Worm (Caenorhabditis elegans) whole organism, late embryonic: ENCODE results near the gene npp-22.

Source experiments
- F13H6.1 ChIP-seq: sonication (generic microtip); optimal IDR thresholded peaks from 2 replicates; lab custom pipeline; 2016; ENCODE audit warnings: missing genetic modification characterization, missing compliant biosample characterization
- ama-1 ChIP-seq: fragments of 150-350 bp; optimal IDR thresholded peaks from 2 replicates; lab custom pipeline; 2014
- ceh-14 ChIP-seq: sonication (generic microtip); optimal IDR thresholded peaks from 2 replicates; lab custom pipeline; 2016; ENCODE audit warnings: missing genotype, missing genetic modification characterization, missing compliant biosample characterization
- fkh-10 ChIP-seq: fragments of 150-350 bp; optimal IDR thresholded peaks from 2 replicates; lab custom pipeline; 2014; ENCODE audit warnings: missing biosample characterization, missing genetic modification reagents, missing genetic modification characterization
- mec-3 ChIP-seq: sonication (generic microtip); optimal IDR thresholded peaks from 2 replicates; lab custom pipeline; 2016; ENCODE audit warnings: borderline replicate concordance, missing genetic modification characterization, missing compliant biosample characterization
- nhr-11 ChIP-seq: fragments of 150-350 bp; optimal IDR thresholded peaks from 2 replicates; lab custom pipeline; 2014; ENCODE audit warnings: missing biosample characterization, missing genetic modification characterization
- pha-4 ChIP-seq: fragments of 150-350 bp; optimal IDR thresholded peaks from 2 replicates; lab custom pipeline; 2018; ENCODE audit warnings: missing biosample characterization, missing genetic modification reagents, missing genetic modification characterization
- syd-9 ChIP-seq: sonication (generic microtip); optimal IDR thresholded peaks from 2 replicates; lab custom pipeline; 2016; ENCODE audit warnings: mild to moderate bottlenecking, missing genetic modification characterization, moderate library complexity, missing compliant biosample characterization
- unc-42 ChIP-seq: sonication (generic microtip); optimal IDR thresholded peaks from 2 replicates; lab custom pipeline; 2016; ENCODE audit warnings: missing genotype, missing genetic modification characterization, missing compliant biosample characterization
- unc-55 ChIP-seq: sonication (generic microtip); optimal IDR thresholded peaks from 2 replicates; lab custom pipeline; 2017; ENCODE audit warnings: missing biosample characterization, missing genetic modification reagents, missing genetic modification characterization

DNA sequence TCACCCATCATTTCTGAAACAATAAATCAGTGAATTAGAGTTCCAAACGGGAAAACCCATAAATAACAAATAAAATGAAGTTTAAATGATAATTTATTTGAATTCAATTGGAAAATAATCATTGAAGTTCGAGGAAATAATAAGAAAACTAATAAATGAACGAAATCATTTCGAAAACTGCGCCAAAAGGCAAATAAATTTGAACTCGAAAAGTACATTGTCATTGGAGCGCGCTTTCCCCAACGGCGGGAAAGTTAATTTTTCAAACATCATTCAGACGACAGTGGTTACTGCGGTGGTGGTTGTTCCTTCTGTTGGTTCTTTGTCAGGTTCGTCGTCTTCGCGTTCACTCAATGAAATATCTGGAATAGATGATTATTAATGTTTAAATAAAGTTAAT, at the start of gene npp-22:
- peak; percentile 9 for TF ChIP-seq unc-55
- TF ChIP-seq fkh-10 (GFP tag; lab: Kevin White, UChicago): no peak
- TF ChIP-seq F13H6.1 (tag; lab: Kevin White, UChicago): no peak
- TF ChIP-seq pha-4: no peak
- no peak for TF ChIP-seq ama-1 (lab: Kevin White, UChicago)
- peak; percentile 30 for TF ChIP-seq unc-42 (tag; lab: Kevin White, UChicago)
- no peak for TF ChIP-seq ceh-14 (tag; lab: Kevin White, UChicago)
- no peak for TF ChIP-seq syd-9
- no peak for TF ChIP-seq mec-3 (tag; lab: Kevin White, UChicago)
- no peak for TF ChIP-seq nhr-11 (tag; lab: Kevin White, UChicago)
